Worm (Caenorhabditis elegans): ENCODE data around the gene mob-4.

mob-4 gene

DNA sequence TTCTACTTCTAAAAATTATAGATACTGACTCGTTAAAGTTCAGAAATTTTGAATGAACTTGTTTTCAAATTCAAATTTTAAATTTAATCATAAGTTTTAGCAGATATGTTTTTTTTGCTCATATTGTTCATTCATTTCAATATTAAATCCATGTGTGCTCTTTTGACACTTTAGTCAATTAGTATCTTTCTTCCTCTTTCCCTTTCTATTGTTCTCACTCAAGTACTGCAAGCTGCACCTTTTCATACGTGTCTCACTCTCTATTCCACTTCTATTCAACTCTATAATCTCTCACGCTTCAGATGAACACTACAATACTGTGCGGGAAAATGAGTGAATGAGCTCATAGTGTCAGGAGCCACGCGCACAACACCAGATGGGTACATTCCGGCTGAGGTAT is 7.0 kb upstream of the mob-4 start, which contains the start of gene C30A5.16:
C30A5.16 (plus strand) TSS at position 301 of the 400 bp plus-strand sequence.
- TF ChIP-seq sea-1 (GFP tag; conservative IDR thresholded peaks at IDR 0.05) (no peak), F13C5.2 (tag; optimal IDR thresholded peaks at IDR 0.05) (no peak), B0310.2 (tag; optimal IDR thresholded peaks at IDR 0.05) (no peak), ets-7 (tag; optimal IDR thresholded peaks at IDR 0.05) (no peak), tbx-11 (GFP tag; IDR thresholded peaks at IDR 0.05) (no peak), ceh-36 (tag; optimal IDR thresholded peaks at IDR 0.05) (no peak), ama-1 (optimal IDR thresholded peaks at IDR 0.05) (no peak), pes-1 (GFP tag; IDR thresholded peaks at IDR 0.05) (no peak), hmbx-1 (tag; optimal IDR thresholded peaks at IDR 0.05) (no peak), tbx-37 (GFP tag; conservative IDR thresholded peaks at IDR 0.05) (no peak), aly-1 (tag; optimal IDR thresholded peaks at IDR 0.05) (no peak), hmg-4 (GFP tag; optimal IDR thresholded peaks at IDR 0.05) (no peak), flt-1 (GFP tag; IDR thresholded peaks at IDR 0.05) (no peak), hnd-1 (tag; optimal IDR thresholded peaks at IDR 0.05) (no peak), scrt-1 (GFP tag; IDR thresholded peaks at IDR 0.05) (no peak), ceh-13 (GFP tag; optimal IDR thresholded peaks at IDR 0.05) (no peak), tra-4 (tag; optimal IDR thresholded peaks at IDR 0.05) (no peak)

DNA sequence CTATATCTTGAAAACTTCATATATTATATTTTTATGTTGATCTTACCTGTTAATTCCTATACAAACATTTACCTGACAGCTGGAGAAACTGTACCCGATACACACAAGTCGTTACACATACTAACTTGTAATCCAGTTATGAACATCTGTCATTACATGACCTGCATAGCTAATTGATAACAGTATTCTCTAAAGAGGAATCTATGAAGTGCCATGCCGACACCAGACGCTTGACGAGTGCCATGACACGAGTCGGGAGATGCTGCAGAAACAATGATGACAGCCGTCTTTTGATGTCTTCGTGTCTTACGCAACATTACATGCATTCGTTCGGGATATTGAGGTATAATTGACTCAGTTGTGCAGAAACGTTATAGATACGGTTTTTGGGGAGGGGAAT is 4.8 kb upstream of the mob-4 start:
- TF ChIP-seq tbx-37 (GFP tag; conservative IDR thresholded peaks at IDR 0.05) (no peak), B0310.2 (tag; optimal IDR thresholded peaks at IDR 0.05) (no peak), ceh-36 (tag; optimal IDR thresholded peaks at IDR 0.05) (no peak), pes-1 (GFP tag; IDR thresholded peaks at IDR 0.05) (no peak), aly-1 (tag; optimal IDR thresholded peaks at IDR 0.05) (no peak), hmbx-1 (tag; optimal IDR thresholded peaks at IDR 0.05) (no peak), ama-1 (optimal IDR thresholded peaks at IDR 0.05) (no peak), tbx-11 (GFP tag; IDR thresholded peaks at IDR 0.05) (no peak), scrt-1 (GFP tag; IDR thresholded peaks at IDR 0.05) (no peak), F13C5.2 (tag; optimal IDR thresholded peaks at IDR 0.05) (no peak), hnd-1 (tag; optimal IDR thresholded peaks at IDR 0.05) (no peak)

DNA sequence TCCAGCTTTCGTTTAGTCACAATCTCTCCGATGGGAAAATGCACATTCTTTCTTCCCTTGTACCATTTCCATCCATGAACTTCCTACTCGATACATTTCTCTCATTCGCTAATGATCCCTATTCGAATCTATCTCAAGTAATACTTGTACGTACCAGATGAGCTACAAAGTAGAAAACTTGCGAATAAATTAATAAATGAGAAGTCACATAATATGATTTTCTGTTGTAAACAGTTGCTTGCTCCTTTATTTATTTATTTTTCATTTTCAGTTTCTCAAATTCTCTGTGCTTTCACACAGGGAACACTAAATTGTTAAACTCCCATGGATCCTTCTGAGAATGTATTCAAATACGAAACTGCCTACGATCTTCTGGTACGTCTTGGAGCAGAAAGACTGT is 1.3 kb downstream of the mob-4 start, which contains the start of gene rfs-1:
rfs-1 (plus strand) TSS at position 301 of the 400 bp plus-strand sequence.
- TF ChIP-seq ceh-36 (tag; optimal IDR thresholded peaks at IDR 0.05), result no peak
- TF ChIP-seq pes-1 (GFP tag; IDR thresholded peaks at IDR 0.05), result no peak
- TF ChIP-seq scrt-1 (GFP tag; IDR thresholded peaks at IDR 0.05), result no peak
- no peak for TF ChIP-seq ets-7 (tag; optimal IDR thresholded peaks at IDR 0.05)
- TF ChIP-seq sea-1 (GFP tag; conservative IDR thresholded peaks at IDR 0.05), result no peak
- TF ChIP-seq tbx-37 (GFP tag; conservative IDR thresholded peaks at IDR 0.05), result no peak
- TF ChIP-seq tra-4 (tag; optimal IDR thresholded peaks at IDR 0.05), result no peak

DNA sequence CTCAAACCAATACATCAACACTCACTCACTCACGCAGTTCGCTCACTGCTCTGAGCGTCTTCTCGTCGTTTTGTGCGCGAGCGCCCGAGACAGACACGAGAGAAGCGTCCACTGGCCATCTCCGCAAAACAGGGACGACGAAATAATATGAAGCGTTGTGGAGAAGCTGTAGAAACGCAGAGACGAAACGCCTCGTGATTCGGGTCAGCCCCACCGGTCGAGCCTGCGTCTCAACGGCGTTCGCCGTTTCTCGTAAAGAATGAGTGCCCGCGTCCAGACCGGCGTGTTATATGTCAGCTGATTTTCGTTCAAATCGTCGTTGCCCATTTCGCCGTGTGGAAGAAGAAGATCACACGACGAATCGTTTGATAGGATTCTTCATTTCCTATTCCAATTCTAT is 2.6 kb downstream of the mob-4 start, which contains the start of gene fbxl-1:
fbxl-1 (plus strand) TSS at position 320 of the 400 bp plus-strand sequence.
- TF ChIP-seq tra-4 (tag; optimal IDR thresholded peaks at IDR 0.05) (no peak), hnd-1 (tag; optimal IDR thresholded peaks at IDR 0.05) (no peak), ets-7 (tag; optimal IDR thresholded peaks at IDR 0.05) (no peak), flt-1 (GFP tag; IDR thresholded peaks at IDR 0.05) (no peak), F13C5.2 (tag; optimal IDR thresholded peaks at IDR 0.05) (peak; percentile 10), tbx-37 (GFP tag; conservative IDR thresholded peaks at IDR 0.05) (no peak), ceh-36 (tag; optimal IDR thresholded peaks at IDR 0.05) (no peak)

DNA sequence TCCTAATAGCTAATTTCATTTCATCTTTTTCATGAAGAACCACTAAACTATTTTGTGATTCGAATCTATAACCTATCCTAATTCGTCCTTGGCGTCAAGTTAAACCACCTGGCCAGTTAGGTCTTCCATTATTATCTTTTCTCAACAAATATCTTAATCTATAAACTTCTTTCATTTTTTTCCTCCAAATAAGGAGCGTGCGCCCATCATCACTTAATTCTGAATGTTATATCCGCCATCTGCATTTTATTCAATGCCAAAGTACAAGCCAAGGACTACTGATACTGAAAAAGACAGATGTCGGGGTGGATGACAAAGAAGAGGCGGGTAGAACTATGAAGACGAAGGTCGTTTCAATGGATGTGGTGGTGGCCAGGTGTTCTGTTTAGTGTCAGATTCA is 4.0 kb downstream of the mob-4 start:
- TF ChIP-seq hmbx-1 (tag; optimal IDR thresholded peaks at IDR 0.05), result no peak
- TF ChIP-seq hmg-4 (GFP tag; optimal IDR thresholded peaks at IDR 0.05), result no peak
- TF ChIP-seq ceh-13 (GFP tag; optimal IDR thresholded peaks at IDR 0.05), result no peak
- no peak for TF ChIP-seq tbx-11 (GFP tag; IDR thresholded peaks at IDR 0.05)
- TF ChIP-seq sea-1 (GFP tag; conservative IDR thresholded peaks at IDR 0.05), result no peak
- no peak for TF ChIP-seq scrt-1 (GFP tag; IDR thresholded peaks at IDR 0.05)
- TF ChIP-seq tra-4 (tag; optimal IDR thresholded peaks at IDR 0.05), result no peak
- no peak for TF ChIP-seq aly-1 (tag; optimal IDR thresholded peaks at IDR 0.05)
- TF ChIP-seq B0310.2 (tag; optimal IDR thresholded peaks at IDR 0.05), result no peak
- no peak for TF ChIP-seq flt-1 (GFP tag; IDR thresholded peaks at IDR 0.05)
- TF ChIP-seq pes-1 (GFP tag; IDR thresholded peaks at IDR 0.05), result no peak
- TF ChIP-seq ama-1 (optimal IDR thresholded peaks at IDR 0.05), result no peak
- no peak for TF ChIP-seq ceh-36 (tag; optimal IDR thresholded peaks at IDR 0.05)
- TF ChIP-seq tbx-37 (GFP tag; conservative IDR thresholded peaks at IDR 0.05), result no peak
- TF ChIP-seq hnd-1 (tag; optimal IDR thresholded peaks at IDR 0.05), result no peak
- TF ChIP-seq F13C5.2 (tag; optimal IDR thresholded peaks at IDR 0.05), result no peak
- no peak for TF ChIP-seq ets-7 (tag; optimal IDR thresholded peaks at IDR 0.05)

DNA sequence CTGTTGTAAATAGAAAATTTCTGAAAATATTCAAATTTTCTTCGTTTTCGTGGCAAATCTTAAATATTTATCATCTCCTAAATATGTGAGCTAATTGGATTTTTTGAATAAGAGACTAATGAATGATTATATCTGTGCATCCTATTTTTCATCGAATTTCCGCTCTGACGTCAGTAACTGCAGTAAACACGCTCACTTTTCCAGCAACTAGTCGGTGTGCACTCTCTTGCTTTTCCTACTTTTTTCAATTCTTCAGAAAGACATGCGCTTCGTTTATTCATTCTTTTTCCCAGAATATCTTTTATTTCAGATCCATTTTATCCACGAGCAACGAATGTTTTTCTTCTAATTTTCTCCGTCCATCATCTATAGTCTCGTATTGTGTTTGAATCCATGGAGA is 4.6 kb downstream of the mob-4 start:
- no peak for TF ChIP-seq ets-7 (tag; optimal IDR thresholded peaks at IDR 0.05)
- no peak for TF ChIP-seq tra-4 (tag; optimal IDR thresholded peaks at IDR 0.05)
- TF ChIP-seq tbx-11 (GFP tag; IDR thresholded peaks at IDR 0.05), result no peak
- TF ChIP-seq hmbx-1 (tag; optimal IDR thresholded peaks at IDR 0.05), result no peak

DNA sequence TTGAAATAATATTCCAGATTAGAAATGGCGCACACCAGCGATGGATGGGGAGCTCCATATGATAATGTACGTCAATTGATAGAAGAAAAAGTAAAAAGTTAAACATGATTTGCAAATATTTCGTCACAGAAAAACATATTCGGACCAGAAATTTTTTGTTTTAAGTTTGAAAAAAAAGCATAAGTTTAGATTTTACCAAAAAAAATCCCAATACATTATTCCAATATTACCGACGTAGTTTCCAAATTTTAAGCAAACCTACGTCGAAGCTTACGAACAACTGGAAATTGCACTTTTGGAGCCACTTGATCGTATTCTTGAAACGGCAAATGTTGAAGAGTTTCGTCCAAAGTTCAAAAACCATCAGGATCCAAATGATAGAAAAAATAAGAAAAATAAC is 7.7 kb downstream of the mob-4 start, which contains the start of gene henn-1:
henn-1 (plus strand) TSS at position 18 of the 400 bp plus-strand sequence.
- no peak for TF ChIP-seq F13C5.2 (tag; optimal IDR thresholded peaks at IDR 0.05)
- TF ChIP-seq ets-7 (tag; optimal IDR thresholded peaks at IDR 0.05), result no peak
- TF ChIP-seq ceh-13 (GFP tag; optimal IDR thresholded peaks at IDR 0.05), result no peak
- no peak for TF ChIP-seq ceh-36 (tag; optimal IDR thresholded peaks at IDR 0.05)
- no peak for TF ChIP-seq pes-1 (GFP tag; IDR thresholded peaks at IDR 0.05)
- TF ChIP-seq tbx-11 (GFP tag; IDR thresholded peaks at IDR 0.05), result no peak
- no peak for TF ChIP-seq ama-1 (optimal IDR thresholded peaks at IDR 0.05)
- no peak for TF ChIP-seq hmbx-1 (tag; optimal IDR thresholded peaks at IDR 0.05)
- TF ChIP-seq hnd-1 (tag; optimal IDR thresholded peaks at IDR 0.05), result no peak
- no peak for TF ChIP-seq flt-1 (GFP tag; IDR thresholded peaks at IDR 0.05)
- TF ChIP-seq tra-4 (tag; optimal IDR thresholded peaks at IDR 0.05), result no peak
- no peak for TF ChIP-seq B0310.2 (tag; optimal IDR thresholded peaks at IDR 0.05)
- TF ChIP-seq scrt-1 (GFP tag; IDR thresholded peaks at IDR 0.05), result no peak

DNA sequence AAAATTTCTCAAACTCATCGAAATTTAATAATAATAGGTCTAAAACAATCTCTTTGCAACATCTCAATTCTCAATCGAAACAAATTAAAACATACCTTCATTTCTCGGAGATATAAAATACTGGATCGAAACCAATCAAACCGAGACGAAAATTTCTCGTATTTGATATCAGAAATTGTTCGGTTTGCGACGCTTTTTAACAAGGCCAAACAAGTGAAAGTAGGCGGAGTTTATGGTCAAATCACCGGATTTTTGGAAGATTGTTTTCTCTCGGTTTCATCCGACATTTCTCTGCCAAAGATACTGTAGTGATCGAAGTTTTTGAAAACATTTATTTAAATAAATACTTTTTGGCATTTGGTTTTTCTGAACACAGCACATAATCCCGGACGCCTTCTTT is 10.5 kb downstream of the mob-4 start, which contains the start of gene C02F5.14:
C02F5.14 (minus strand) TSS at position 157 of the 400 bp plus-strand sequence.
- TF ChIP-seq tbx-11 (GFP tag; IDR thresholded peaks at IDR 0.05) (no peak), B0310.2 (tag; optimal IDR thresholded peaks at IDR 0.05) (no peak), ets-7 (tag; optimal IDR thresholded peaks at IDR 0.05) (no peak), hmbx-1 (tag; optimal IDR thresholded peaks at IDR 0.05) (no peak), tra-4 (tag; optimal IDR thresholded peaks at IDR 0.05) (no peak), F13C5.2 (tag; optimal IDR thresholded peaks at IDR 0.05) (no peak), sea-1 (GFP tag; conservative IDR thresholded peaks at IDR 0.05) (no peak), hmg-4 (GFP tag; optimal IDR thresholded peaks at IDR 0.05) (no peak), tbx-37 (GFP tag; conservative IDR thresholded peaks at IDR 0.05) (no peak), scrt-1 (GFP tag; IDR thresholded peaks at IDR 0.05) (no peak)
